Fruit fly (Drosophila melanogaster) whole organism, pupa: ENCODE measurements around the gene CG3184.

ENCODE experiments used
- CG12605 ChIP-seq: fragments of 200-800 bp; sonication (Bioruptor generic); IDR thresholded peaks from 2 replicates; pipeline ENCODE4 v1.3.6; 2022; ENCODE audit warnings: missing biosample characterization, missing genetic modification characterization
- CG14655 ChIP-seq: fragments of 200-800 bp; sonication (Bioruptor generic); optimal IDR thresholded peaks from 3 replicates; lab custom pipeline; 2017; ENCODE audit warnings: mild to moderate bottlenecking, missing biosample characterization, missing genetic modification reagents, missing genetic modification characterization
- CG17806 ChIP-seq: fragments of 200-800 bp; sonication (Bioruptor generic); optimal IDR thresholded peaks from 2 replicates; lab custom pipeline; 2018; ENCODE audit warnings: missing biosample characterization, mild to moderate bottlenecking, missing genetic modification characterization, moderate library complexity
- CG32121 ChIP-seq: fragments of 200-800 bp; sonication (Bioruptor generic); IDR thresholded peaks from 2 replicates; pipeline ENCODE4 v1.3.6; 2022; ENCODE audit warnings: missing biosample characterization, missing genetic modification characterization
- CG4496 ChIP-seq: fragments of 200-800 bp; sonication (Bioruptor generic); IDR thresholded peaks from 3 replicates; pipeline ENCODE4 v1.3.6; 2022; ENCODE audit warnings: missing biosample characterization, missing genetic modification characterization
- EcR ChIP-seq: fragments of 200-800 bp; sonication (Bioruptor generic); optimal IDR thresholded peaks from 3 replicates; lab custom pipeline; 2019; ENCODE audit warnings: missing biosample characterization, missing genetic modification characterization, mild to moderate bottlenecking, moderate library complexity, missing genetic modification reagents
- Snoo ChIP-seq: fragments of 200-800 bp; sonication (Bioruptor generic); optimal IDR thresholded peaks from 3 replicates; lab custom pipeline; 2017; ENCODE audit warnings: missing biosample characterization, mild to moderate bottlenecking, missing genetic modification characterization, inconsistent platforms
- fd96Ca ChIP-seq: fragments of 200-800 bp; sonication (Bioruptor generic); IDR thresholded peaks from 3 replicates; pipeline ENCODE4 v1.3.6; 2022; ENCODE audit warnings: missing biosample characterization, missing genetic modification characterization
- rn ChIP-seq: fragments of 200-800 bp; sonication (Bioruptor generic); IDR thresholded peaks from 2 replicates; pipeline ENCODE4 v1.3.6; 2022; ENCODE audit warnings: missing biosample characterization, missing genetic modification characterization

dm6 chrX:6641602-6642001 is 47.0 kb downstream of the CG3184 start:
- TF ChIP-seq CG4496 (GFP tag; lab: Robert Waterston, UW) (peak; percentile 71; the same call in 2 of the 3 replicates), EcR (GFP tag; lab: Kevin White, UChicago) (no peak), CG17806 (tag; lab: Kevin White, UChicago) (peak; percentile 8), CG32121 (GFP tag; lab: Robert Waterston, UW) (peak; percentile 39; the same call in 1 of the 2 replicates), CG12605 (GFP tag; lab: Robert Waterston, UW) (peak; percentile 30; the same call in 1 of the 2 replicates), Snoo (tag; lab: Kevin White, UChicago) (no peak), rn (GFP tag; lab: Robert Waterston, UW) (no peak), fd96Ca (GFP tag; lab: Robert Waterston, UW) (peak; percentile 81), CG14655 (GFP tag; lab: Kevin White, UChicago) (peak; percentile 57)
